Fruit fly (Drosophila melanogaster): ENCODE data around the gene NTPase.

DNA sequence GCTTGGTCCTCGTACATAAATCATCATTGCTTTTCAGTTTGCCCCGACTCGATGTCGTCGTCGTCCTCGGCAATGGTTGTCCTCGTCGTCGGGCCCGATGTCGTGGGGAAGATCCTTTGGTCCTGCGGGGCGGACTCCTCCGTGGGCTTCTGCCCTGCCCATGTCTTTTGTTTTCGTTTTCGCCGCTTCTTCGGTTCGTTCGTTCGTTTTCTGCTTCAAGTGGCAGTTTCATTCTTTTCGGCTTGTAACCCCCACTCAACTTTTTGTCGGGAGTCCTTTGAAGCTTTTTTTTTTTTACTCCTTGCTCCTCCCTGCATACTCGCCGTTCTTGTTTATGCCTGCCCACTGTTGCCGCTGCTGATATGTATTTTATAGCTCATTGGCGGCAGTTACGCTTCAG is 18.0 kb upstream of the NTPase start:
- TF ChIP-seq CTCF (optimal IDR thresholded peaks at IDR 0.05) = no peak
- TF ChIP-seq CG8478 (optimal IDR thresholded peaks at IDR 0.05) = no peak

Data from S2 (cell line).